Fruit fly (Drosophila melanogaster) whole organism, embryonic: Measurements from ENCODE around the gene Ccz1.

Experiments
- Abd-B ChIP-seq: fragments of 200-800 bp; sonication (Bioruptor generic); optimal IDR thresholded peaks from 2 replicates; lab custom pipeline; 2018; ENCODE audit warnings: missing biosample characterization, mild to moderate bottlenecking, missing genetic modification characterization, moderate library complexity
- Bteb2 ChIP-seq: fragments of 200-800 bp; sonication (Bioruptor generic); optimal IDR thresholded peaks from 2 replicates; lab custom pipeline; 2016; ENCODE audit warnings: missing biosample characterization, missing genetic modification characterization
- CG10147 ChIP-seq: fragments of 200-800 bp; sonication (Bioruptor generic); optimal IDR thresholded peaks from 2 replicates; lab custom pipeline; 2019; ENCODE audit warnings: missing biosample characterization, mild to moderate bottlenecking, missing genetic modification characterization, moderate library complexity
- CG10654 ChIP-seq: fragments of 200-800 bp; sonication (Bioruptor generic); optimal IDR thresholded peaks from 2 replicates; lab custom pipeline; 2016; ENCODE audit warnings: missing biosample characterization, missing genetic modification characterization
- CG12659 ChIP-seq: fragments of 200-800 bp; sonication (Bioruptor generic); optimal IDR thresholded peaks from 3 replicates; lab custom pipeline; 2017; ENCODE audit warnings: mild to moderate bottlenecking, missing biosample characterization, missing genetic modification reagents, missing genetic modification characterization
- CG13424 ChIP-seq: fragments of 200-800 bp; sonication (Bioruptor generic); optimal IDR thresholded peaks from 2 replicates; lab custom pipeline; 2019; ENCODE audit warnings: missing biosample characterization, mild to moderate bottlenecking, missing genetic modification characterization, moderate library complexity
- CG14667 ChIP-seq: fragments of 200-800 bp; sonication (Bioruptor generic); IDR thresholded peaks from 2 replicates; pipeline ENCODE4 v1.3.6; 2022; ENCODE audit warnings: missing biosample characterization, missing genetic modification characterization
- CG16815 ChIP-seq: fragments of 200-800 bp; sonication (Bioruptor generic); optimal IDR thresholded peaks from 3 replicates; lab custom pipeline; 2017; ENCODE audit warnings: missing biosample characterization, mild to moderate bottlenecking, missing genetic modification characterization
- CG17385 ChIP-seq: fragments of 200-800 bp; sonication (Bioruptor generic); optimal IDR thresholded peaks from 3 replicates; lab custom pipeline; 2018; ENCODE audit warnings: missing biosample characterization, mild to moderate bottlenecking, missing genetic modification characterization
- CG1792 ChIP-seq: fragments of 200-800 bp; sonication (Bioruptor generic); optimal IDR thresholded peaks from 2 replicates; lab custom pipeline; 2016; ENCODE audit warnings: missing biosample characterization, missing genetic modification characterization
- CG30403 ChIP-seq: fragments of 200-800 bp; sonication (Bioruptor generic); optimal IDR thresholded peaks from 3 replicates; lab custom pipeline; 2016; ENCODE audit warnings: missing biosample characterization, missing genetic modification characterization
- CG32767 ChIP-seq: fragments of 200-800 bp; sonication (Bioruptor generic); IDR thresholded peaks from 2 replicates; pipeline ENCODE4 v1.3.6; 2022; ENCODE audit warnings: missing biosample characterization, missing genetic modification characterization
- CG4424 ChIP-seq: fragments of 200-800 bp; sonication (Bioruptor generic); optimal IDR thresholded peaks from 3 replicates; lab custom pipeline; 2016; ENCODE audit warnings: missing biosample characterization, missing genetic modification characterization
- CG6654 ChIP-seq: fragments of 200-800 bp; sonication (Bioruptor generic); optimal IDR thresholded peaks from 2 replicates; lab custom pipeline; 2017; ENCODE audit warnings: missing biosample characterization, mild to moderate bottlenecking, missing genetic modification characterization
- CG7357 ChIP-seq: fragments of 200-800 bp; sonication (Bioruptor generic); IDR thresholded peaks from 3 replicates; pipeline ENCODE4 v1.3.6; 2022; ENCODE audit warnings: missing biosample characterization, missing genetic modification characterization
- CG8478 ChIP-seq: fragments of >200 bp; optimal IDR thresholded peaks from 2 replicates; lab custom pipeline; 2018
- CG8944 ChIP-seq: fragments of 200-800 bp; sonication (Bioruptor generic); optimal IDR thresholded peaks from 3 replicates; lab custom pipeline; 2016; ENCODE audit warnings: missing biosample characterization, missing genetic modification characterization
- E2f2 ChIP-seq: fragments of 200-800 bp; sonication (Bioruptor generic); IDR thresholded peaks from 2 replicates; pipeline ENCODE4 v1.3.6; 2022; ENCODE audit warnings: missing biosample characterization, missing genetic modification characterization
- Gug ChIP-seq: fragments of 200-800 bp; sonication (Bioruptor generic); IDR thresholded peaks from 4 replicates; pipeline ENCODE4 v1.3.6; 2022; ENCODE audit warnings: missing biosample characterization, missing genetic modification characterization
- HLH3B ChIP-seq: fragments of 200-800 bp; sonication (Bioruptor generic); IDR thresholded peaks from 2 replicates; pipeline ENCODE4 v1.3.6; 2022; ENCODE audit warnings: missing biosample characterization, missing genetic modification characterization
- HLH54F ChIP-seq: fragments of 200-800 bp; sonication (Bioruptor generic); optimal IDR thresholded peaks from 3 replicates; lab custom pipeline; 2016; ENCODE audit warnings: missing biosample characterization, missing genetic modification characterization
- Hey ChIP-seq: fragments of 200-800 bp; sonication (Bioruptor generic); optimal IDR thresholded peaks from 3 replicates; lab custom pipeline; 2018; ENCODE audit warnings: missing biosample characterization, mild to moderate bottlenecking, missing genetic modification characterization
- Mes4 ChIP-seq: fragments of 200-800 bp; sonication (Bioruptor generic); optimal IDR thresholded peaks from 2 replicates; lab custom pipeline; 2016; ENCODE audit warnings: missing biosample characterization, missing genetic modification characterization
- Oli ChIP-seq: fragments of 200-800 bp; sonication (Bioruptor generic); optimal IDR thresholded peaks from 2 replicates; lab custom pipeline; 2018; ENCODE audit warnings: missing biosample characterization, mild to moderate bottlenecking, missing genetic modification characterization, moderate library complexity
- Vsx1 ChIP-seq: fragments of 200-800 bp; sonication (Bioruptor generic); optimal IDR thresholded peaks from 2 replicates; lab custom pipeline; 2017; ENCODE audit warnings: missing biosample characterization, mild to moderate bottlenecking, missing genetic modification characterization, missing genetic modification reagents
- ato ChIP-seq: fragments of 200-800 bp; sonication (Bioruptor generic); IDR thresholded peaks from 2 replicates; pipeline ENCODE4 v1.3.6; 2022; ENCODE audit warnings: missing biosample characterization, missing genetic modification characterization; ENCODE audit not compliant: partially characterized antibody
- bcd ChIP-seq: fragments of 200-800 bp; sonication (Bioruptor generic); optimal IDR thresholded peaks from 2 replicates; lab custom pipeline; 2017; ENCODE audit warnings: missing biosample characterization, mild to moderate bottlenecking, missing genetic modification characterization
- br ChIP-seq: fragments of >200 bp; optimal IDR thresholded peaks from 2 replicates; lab custom pipeline; 2017
- caup ChIP-seq: fragments of 200-800 bp; sonication (Bioruptor generic); optimal IDR thresholded peaks from 3 replicates; lab custom pipeline; 2017; ENCODE audit warnings: missing biosample characterization, mild to moderate bottlenecking, missing genetic modification characterization, moderate library complexity; ENCODE audit not compliant: severe bottlenecking
- crp ChIP-seq, 2 experiments: fragments of 200-800 bp; sonication (Bioruptor generic); optimal IDR thresholded peaks; 2 replicates in 1 of 2; 3 replicates in 1 of 2; lab custom pipeline; 2017; ENCODE audit warnings: missing biosample characterization in 2 of 2, missing genetic modification characterization in 2 of 2, mild to moderate bottlenecking in 1 of 2, moderate library complexity in 1 of 2
- dmrt99B ChIP-seq: fragments of 200-800 bp; sonication (Bioruptor generic); optimal IDR thresholded peaks from 2 replicates; lab custom pipeline; 2018; ENCODE audit warnings: missing biosample characterization, mild to moderate bottlenecking, missing genetic modification characterization, moderate library complexity
- ewg ChIP-seq: fragments of 200-800 bp; sonication (Bioruptor generic); optimal IDR thresholded peaks from 3 replicates; lab custom pipeline; 2017; ENCODE audit warnings: mild to moderate bottlenecking, missing biosample characterization, missing genetic modification reagents, missing genetic modification characterization
- fd96Cb ChIP-seq: fragments of 200-800 bp; sonication (Bioruptor generic); optimal IDR thresholded peaks from 2 replicates; lab custom pipeline; 2018; ENCODE audit warnings: missing biosample characterization, mild to moderate bottlenecking, missing genetic modification characterization, moderate library complexity
- gcm ChIP-seq: fragments of 200-800 bp; sonication (Bioruptor generic); optimal IDR thresholded peaks from 2 replicates; lab custom pipeline; 2019; ENCODE audit warnings: missing biosample characterization, mild to moderate bottlenecking, missing genetic modification characterization, moderate library complexity
- gfzf ChIP-seq: fragments of 200-800 bp; sonication (Bioruptor generic); optimal IDR thresholded peaks from 2 replicates; lab custom pipeline; 2016; ENCODE audit warnings: missing biosample characterization, mild to moderate bottlenecking, missing genetic modification characterization, moderate library complexity
- inv ChIP-seq: fragments of 200-800 bp; sonication (Bioruptor generic); IDR thresholded peaks from 2 replicates; pipeline ENCODE4 v1.3.6; 2022; ENCODE audit warnings: missing biosample characterization, missing genetic modification characterization; ENCODE audit not compliant: partially characterized antibody
- ken ChIP-seq: fragments of 200-800 bp; sonication (Bioruptor generic); IDR thresholded peaks from 3 replicates; pipeline ENCODE4 v1.3.6; 2022; ENCODE audit warnings: missing biosample characterization, missing genetic modification characterization
- lab ChIP-seq: fragments of 200-800 bp; sonication (Bioruptor generic); optimal IDR thresholded peaks from 3 replicates; lab custom pipeline; 2017; ENCODE audit warnings: missing biosample characterization, missing genetic modification characterization, mild to moderate bottlenecking, moderate library complexity, missing genetic modification reagents
- mld ChIP-seq: fragments of 200-800 bp; sonication (Bioruptor generic); IDR thresholded peaks from 3 replicates; pipeline ENCODE4 v1.3.6; 2022; ENCODE audit warnings: missing biosample characterization, missing genetic modification characterization; ENCODE audit not compliant: partially characterized antibody
- pan ChIP-seq, 4 experiments: fragments of >200 bp in 3 of 4; fragments of 200-800 bp in 1 of 4; sonication (Bioruptor generic) in 1 of 4; optimal IDR thresholded peaks in 3 of 4; IDR thresholded peaks in 1 of 4; 2 replicates each; pipeline versions ENCODE4 v1.3.6 to Lab custom; 2017 to 2022; ENCODE audit warnings: missing biosample characterization in 2 of 4, missing genetic modification characterization in 2 of 4, mixed read lengths in 1 of 4
- rib ChIP-seq: fragments of 200-800 bp; sonication (Bioruptor generic); IDR thresholded peaks from 2 replicates; pipeline ENCODE4 v1.3.6; 2022; ENCODE audit warnings: missing biosample characterization, missing genetic modification characterization
- sc ChIP-seq, 3 experiments: fragments of >200 bp in 2 of 3; fragments of 200-800 bp in 1 of 3; sonication (Bioruptor generic) in 1 of 3; optimal IDR thresholded peaks; 2 replicates in 2 of 3; 3 replicates in 1 of 3; lab custom pipeline; 2017; ENCODE audit warnings: mild to moderate bottlenecking in 1 of 3, missing biosample characterization in 1 of 3, missing genetic modification characterization in 1 of 3, missing genetic modification reagents in 1 of 3
- sd ChIP-seq: fragments of 200-800 bp; sonication (Bioruptor generic); optimal IDR thresholded peaks from 3 replicates; lab custom pipeline; 2018; ENCODE audit warnings: missing biosample characterization, mild to moderate bottlenecking, missing genetic modification characterization, moderate library complexity
- sens ChIP-seq: fragments of 200-800 bp; sonication (Bioruptor generic); peaks from one replicate; lab custom pipeline; 2016; ENCODE audit warnings: missing biosample characterization, missing genetic modification characterization
- sens-2 ChIP-seq: fragments of 200-800 bp; sonication (Bioruptor generic); IDR thresholded peaks from 2 replicates; pipeline ENCODE4 v1.3.6; 2022; ENCODE audit warnings: missing biosample characterization, missing genetic modification characterization
- tin ChIP-seq: fragments of 200-800 bp; sonication (Bioruptor generic); optimal IDR thresholded peaks from 3 replicates; lab custom pipeline; 2016; ENCODE audit warnings: missing biosample characterization, missing genetic modification characterization
- tio ChIP-seq: fragments of 200-800 bp; sonication (Bioruptor generic); optimal IDR thresholded peaks from 2 replicates; lab custom pipeline; 2017; ENCODE audit warnings: missing biosample characterization, missing genetic modification characterization, inconsistent platforms
- trem ChIP-seq: fragments of 200-800 bp; optimal IDR thresholded peaks from 3 replicates; lab custom pipeline; 2019; ENCODE audit warnings: missing biosample characterization, mild to moderate bottlenecking, missing genetic modification characterization, moderate library complexity

Ccz1 gene

DNA sequence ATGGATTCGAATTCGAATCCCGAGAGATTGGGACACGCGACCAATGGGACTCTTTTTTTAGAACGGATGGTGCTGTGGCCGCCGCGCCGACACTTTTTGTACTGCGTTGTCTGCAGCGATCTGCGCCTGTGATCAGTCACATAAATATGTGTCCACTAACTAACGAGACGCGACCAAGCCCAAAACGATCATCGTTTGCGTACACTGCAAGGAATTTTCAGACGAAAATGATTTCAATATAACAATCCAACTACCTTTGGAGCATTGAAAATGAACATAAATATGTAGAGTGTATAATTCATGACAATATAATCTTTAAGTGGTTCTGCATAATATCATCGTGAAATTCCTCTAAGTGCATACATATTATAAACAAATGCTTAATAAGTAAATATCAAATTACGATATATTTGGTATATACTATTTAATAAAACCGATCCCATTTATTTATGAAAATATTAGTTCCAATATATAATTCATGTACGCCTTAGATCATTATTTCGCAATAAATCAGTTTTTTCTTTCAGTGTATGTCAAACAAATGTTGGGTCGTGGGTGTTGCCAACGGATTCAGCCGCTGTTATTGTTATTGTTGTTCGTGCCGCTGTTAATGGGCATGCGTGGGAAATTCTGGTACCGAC is 36.7 kb upstream of the Ccz1 start, which contains the start of gene Eip63F-1 (continued):
- TF ChIP-seq CG1792 (GFP tag; lab: Kevin White, UChicago) (peak; percentile 2), CG17385 (GFP tag; lab: Kevin White, UChicago) (peak; percentile 73), sc (optimal IDR thresholded peaks at IDR 0.05; lab: Kevin White, UChicago) (no peak), sc (GFP tag; optimal IDR thresholded peaks at IDR 0.05; lab: Kevin White, UChicago) (peak; percentile 2), CG8944 (GFP tag; lab: Kevin White, UChicago) (no peak), CG12659 (peak; percentile 67), sd (peak; percentile 36), mld (no peak), CG32767 (peak; percentile 24; the same call in 1 of the 2 replicates), HLH54F (GFP tag; lab: Kevin White, UChicago) (peak; percentile 18), Mes4 (GFP tag; lab: Kevin White, UChicago) (no peak), inv (no peak), trem (tag; lab: Kevin White, UChicago) (peak; percentile 28), caup (GFP tag; lab: Kevin White, UChicago) (peak; percentile 36), ewg (GFP tag; lab: Kevin White, UChicago) (peak; percentile 32), CG30403 (GFP tag; lab: Kevin White, UChicago) (peak; percentile 75), sens (GFP tag; lab: Kevin White, UChicago) (peak; percentile 29), pan (optimal IDR thresholded peaks at IDR 0.05; lab: Kevin White, UChicago) (no peak), pan (GFP tag; optimal IDR thresholded peaks at IDR 0.05 in 1 of 2, IDR thresholded peaks at IDR 0.05 in 1 of 2) (peak in 1 of 2 experiments; percentile 60), CG13424 (tag; lab: Kevin White, UChicago) (peak; percentile 74), br (no peak), CG16815 (peak; percentile 0), Vsx1 (GFP tag; lab: Kevin White, UChicago) (peak; percentile 17), crp (GFP tag; optimal IDR thresholded peaks at IDR 0.05; lab: Kevin White, UChicago) (no peak), ato (GFP tag; lab: Robert Waterston, UW) (no peak), ken (peak; percentile 46; the same call in 1 of the 3 replicates), E2f2 (GFP tag; lab: Robert Waterston, UW) (no peak; the same call in 1 of the 2 replicates), bcd (peak; percentile 65), CG4424 (GFP tag; lab: Kevin White, UChicago) (peak; percentile 72), CG14667 (GFP tag; lab: Robert Waterston, UW) (no peak), fd96Cb (peak; percentile 65), tio (GFP tag; lab: Kevin White, UChicago) (peak; percentile 49), Oli (peak; percentile 78), gcm (GFP tag; lab: Kevin White, UChicago) (peak; percentile 44), HLH3B (GFP tag; lab: Robert Waterston, UW) (peak; percentile 56), Hey (tag; lab: Kevin White, UChicago) (no peak), lab (GFP tag; lab: Kevin White, UChicago) (peak; percentile 70), CG7357 (GFP tag; lab: Robert Waterston, UW) (0 out of 3 replicates have a peak, but pooled peaks have one; percentile 10), dmrt99B (tag; lab: Kevin White, UChicago) (peak; percentile 71), CG10147 (GFP tag; lab: Kevin White, UChicago) (peak; percentile 78), CG6654 (peak; percentile 7), CG8478 (lab: Kevin White, UChicago) (no peak), tin (peak; percentile 55), Gug (GFP tag; lab: Robert Waterston, UW) (no peak), Bteb2 (peak; percentile 31), rib (GFP tag; lab: Robert Waterston, UW) (no peak), gfzf (GFP tag; lab: Kevin White, UChicago) (no peak), sens-2 (GFP tag; lab: Robert Waterston, UW) (no peak), CG10654 (GFP tag; lab: Kevin White, UChicago) (peak; percentile 63), Abd-B (peak; percentile 45)
